Worm (Caenorhabditis elegans) whole organism, L2 larva: Measurements from ENCODE around the gene sre-1.

Source experiments
- C34F6.9 ChIP-seq: fragments of 150-350 bp; optimal IDR thresholded peaks from 2 replicates; lab custom pipeline; 2014; ENCODE audit warnings: missing biosample characterization, missing genetic modification characterization
- R02D3.7 ChIP-seq: fragments of 150-350 bp; optimal IDR thresholded peaks from 2 replicates; lab custom pipeline; 2014; ENCODE audit warnings: missing biosample characterization, missing genetic modification characterization
- Y55F3AM.14 ChIP-seq: fragments of 200-800 bp; sonication (Bioruptor generic); optimal IDR thresholded peaks from 2 replicates; lab custom pipeline; 2018; ENCODE audit warnings: mild to moderate bottlenecking, missing genetic modification characterization, missing compliant biosample characterization
- ZK546.5 ChIP-seq: sonication (generic microtip); optimal IDR thresholded peaks from 2 replicates; lab custom pipeline; 2017; ENCODE audit warnings: missing biosample characterization, missing genetic modification characterization
- alr-1 ChIP-seq: fragments of 150-350 bp; optimal IDR thresholded peaks from 2 replicates; lab custom pipeline; 2014; ENCODE audit warnings: missing biosample characterization, missing genetic modification characterization
- aly-2 ChIP-seq: fragments of 150-350 bp; optimal IDR thresholded peaks from 2 replicates; lab custom pipeline; 2014; ENCODE audit warnings: missing biosample characterization, missing genetic modification characterization
- ama-1 ChIP-seq: fragments of 150-350 bp; optimal IDR thresholded peaks from 2 replicates; lab custom pipeline; 2018; ENCODE audit warnings: inconsistent platforms
- blmp-1 ChIP-seq: sonication (generic microtip); optimal IDR thresholded peaks from 2 replicates; lab custom pipeline; 2017; ENCODE audit warnings: missing genetic modification characterization, mild to moderate bottlenecking, missing compliant biosample characterization, antibody characterized with exemption, moderate library complexity; ENCODE audit not compliant: insufficient read depth
- ceh-16 ChIP-seq: fragments of 150-350 bp; optimal IDR thresholded peaks from 2 replicates; lab custom pipeline; 2014; ENCODE audit warnings: missing biosample characterization, missing genetic modification characterization
- crh-2 ChIP-seq: sonication (generic microtip); optimal IDR thresholded peaks from 2 replicates; lab custom pipeline; 2017; ENCODE audit warnings: missing biosample characterization, missing genetic modification characterization
- egl-27 ChIP-seq: sonication (generic microtip); optimal IDR thresholded peaks from 3 replicates; lab custom pipeline; 2017; ENCODE audit warnings: missing biosample characterization, missing genetic modification reagents, missing genetic modification characterization
- elt-1 ChIP-seq: fragments of 150-350 bp; optimal IDR thresholded peaks from 2 replicates; lab custom pipeline; 2014; ENCODE audit warnings: missing biosample characterization, missing genetic modification characterization
- elt-3 ChIP-seq: sonication (generic microtip); optimal IDR thresholded peaks from 2 replicates; lab custom pipeline; 2017; ENCODE audit warnings: missing biosample characterization, missing genetic modification characterization
- fos-1 ChIP-seq: fragments of 150-350 bp; optimal IDR thresholded peaks from 2 replicates; lab custom pipeline; 2014; ENCODE audit warnings: missing biosample characterization, missing genetic modification characterization
- gmeb-1 ChIP-seq: fragments of 150-350 bp; optimal IDR thresholded peaks from 2 replicates; lab custom pipeline; 2014; ENCODE audit warnings: missing biosample characterization, missing genetic modification characterization
- lin-11 ChIP-seq: fragments of 150-350 bp; sonication (generic microtip); optimal IDR thresholded peaks from 2 replicates; lab custom pipeline; 2014; ENCODE audit warnings: missing biosample characterization, missing genetic modification characterization, inconsistent platforms, mixed read lengths
- lin-13 ChIP-seq: fragments of 150-350 bp; optimal IDR thresholded peaks from 2 replicates; lab custom pipeline; 2014; ENCODE audit warnings: missing biosample characterization, missing genetic modification reagents, missing genetic modification characterization
- lin-39 ChIP-seq: fragments of 150-350 bp; optimal IDR thresholded peaks from 2 replicates; lab custom pipeline; 2014; ENCODE audit warnings: missing biosample characterization, missing genetic modification reagents, missing genetic modification characterization
- lsy-2 ChIP-seq, 2 experiments: fragments of 150-350 bp in 1 of 2; sonication (generic microtip) in 1 of 2; optimal IDR thresholded peaks; 2 replicates each; lab custom pipeline; 2014 to 2017; ENCODE audit warnings: missing biosample characterization in 2 of 2, missing genetic modification characterization in 2 of 2
- mbf-1 ChIP-seq: sonication (generic microtip); optimal IDR thresholded peaks from 2 replicates; lab custom pipeline; 2017; ENCODE audit warnings: missing biosample characterization, missing genetic modification characterization
- mdl-1 ChIP-seq, 2 experiments: fragments of 150-350 bp in 1 of 2; sonication (generic microtip) in 1 of 2; optimal IDR thresholded peaks; 2 replicates each; lab custom pipeline; 2017; ENCODE audit warnings: missing biosample characterization in 2 of 2, missing genetic modification characterization in 2 of 2
- nhr-10 ChIP-seq: sonication (generic microtip); optimal IDR thresholded peaks from 2 replicates; lab custom pipeline; 2017; ENCODE audit warnings: missing biosample characterization, missing genetic modification characterization
- nhr-11 ChIP-seq: fragments of 150-350 bp; optimal IDR thresholded peaks from 2 replicates; lab custom pipeline; 2014; ENCODE audit warnings: missing biosample characterization, missing genetic modification characterization
- nhr-129 ChIP-seq: fragments of 150-350 bp; optimal IDR thresholded peaks from 2 replicates; lab custom pipeline; 2014; ENCODE audit warnings: missing biosample characterization, missing genetic modification characterization
- nhr-21 ChIP-seq: fragments of 150-350 bp; optimal IDR thresholded peaks from 2 replicates; lab custom pipeline; 2014; ENCODE audit warnings: missing biosample characterization, missing genetic modification characterization
- nhr-23 ChIP-seq: fragments of 150-350 bp; optimal IDR thresholded peaks from 2 replicates; lab custom pipeline; 2014; ENCODE audit warnings: missing biosample characterization, missing genetic modification reagents, missing genetic modification characterization
- nhr-237 ChIP-seq: fragments of 150-350 bp; optimal IDR thresholded peaks from 2 replicates; lab custom pipeline; 2014; ENCODE audit warnings: missing biosample characterization, missing genetic modification characterization
- nhr-25 ChIP-seq: fragments of 150-350 bp; sonication (generic microtip); optimal IDR thresholded peaks from 3 replicates; lab custom pipeline; 2014; ENCODE audit warnings: missing biosample characterization, missing genetic modification characterization
- nhr-6 ChIP-seq: fragments of 150-350 bp; optimal IDR thresholded peaks from 2 replicates; lab custom pipeline; 2014; ENCODE audit warnings: missing biosample characterization, missing genetic modification characterization
- nhr-77 ChIP-seq: fragments of 150-350 bp; optimal IDR thresholded peaks from 2 replicates; lab custom pipeline; 2014; ENCODE audit warnings: missing biosample characterization, missing genetic modification characterization
- peb-1 ChIP-seq: fragments of 150-350 bp; optimal IDR thresholded peaks from 2 replicates; lab custom pipeline; 2014; ENCODE audit warnings: missing biosample characterization, missing genetic modification characterization
- skn-1 ChIP-seq: sonication (generic microtip); optimal IDR thresholded peaks from 2 replicates; lab custom pipeline; 2017; ENCODE audit warnings: missing biosample characterization, missing genetic modification characterization
- sma-3 ChIP-seq: sonication (generic microtip); optimal IDR thresholded peaks from 2 replicates; lab custom pipeline; 2016; ENCODE audit warnings: missing genetic modification reagents, missing genetic modification characterization, missing compliant biosample characterization
- sma-9 ChIP-seq, 2 experiments: fragments of 150-350 bp in 1 of 2; sonication (generic microtip) in 1 of 2; optimal IDR thresholded peaks; 2 replicates each; lab custom pipeline; 2014 to 2016; ENCODE audit warnings: missing genetic modification characterization in 2 of 2, mild to moderate bottlenecking in 1 of 2, missing biosample characterization in 1 of 2, missing compliant biosample characterization in 1 of 2, missing genetic modification reagents in 1 of 2, moderate library complexity in 1 of 2
- unc-55 ChIP-seq: fragments of 150-350 bp; sonication (generic microtip); optimal IDR thresholded peaks from 3 replicates; lab custom pipeline; 2014; ENCODE audit warnings: missing biosample characterization, missing genetic modification reagents, missing genetic modification characterization
- unc-62 ChIP-seq: fragments of 150-350 bp; optimal IDR thresholded peaks from 2 replicates; lab custom pipeline; 2014; ENCODE audit warnings: missing biosample characterization, missing genetic modification reagents, missing genetic modification characterization
- ztf-1 ChIP-seq: fragments of 200-800 bp; sonication (Bioruptor generic); conservative IDR thresholded peaks from 2 replicates; pipeline ENCODE4 v1.3.6; 2022; ENCODE audit warnings: missing genetic modification characterization, missing compliant biosample characterization
- ztf-11 ChIP-seq: sonication (generic microtip); optimal IDR thresholded peaks from 2 replicates; lab custom pipeline; 2017; ENCODE audit warnings: missing biosample characterization, missing genetic modification characterization
- ztf-4 ChIP-seq: fragments of 150-350 bp; optimal IDR thresholded peaks from 2 replicates; lab custom pipeline; 2014; ENCODE audit warnings: missing biosample characterization, missing genetic modification characterization

The sre-1 gene

ce11 chrII:7695636-7696035 lies 13.9 kb upstream of the sre-1 start:
- TF ChIP-seq mdl-1 (tag; optimal IDR thresholded peaks at IDR 0.05; lab: Kevin White, UChicago): peak in 1 of 2 experiments; percentile 17
- no peak for TF ChIP-seq nhr-129
- peak; percentile 96 for TF ChIP-seq fos-1
- TF ChIP-seq gmeb-1 (tag; lab: Kevin White, UChicago): peak; percentile 22
- TF ChIP-seq sma-9 (GFP tag; optimal IDR thresholded peaks at IDR 0.05; lab: Kevin White, UChicago): peak; percentile 59
- TF ChIP-seq sma-9 (tag; optimal IDR thresholded peaks at IDR 0.05; lab: Kevin White, UChicago): no peak
- TF ChIP-seq nhr-11: no peak
- TF ChIP-seq crh-2 (tag; lab: Kevin White, UChicago): peak; percentile 46
- no peak for TF ChIP-seq peb-1 (tag; lab: Kevin White, UChicago)
- no peak for TF ChIP-seq nhr-25 (tag; lab: Kevin White, UChicago)

- no peak for TF ChIP-seq lin-11 (tag; lab: Kevin White, UChicago)
- TF ChIP-seq nhr-10 (tag; lab: Kevin White, UChicago): no peak
- no peak for TF ChIP-seq mbf-1 (tag; lab: Kevin White, UChicago)
- TF ChIP-seq peb-1 (tag; lab: Kevin White, UChicago): no peak
- no peak for TF ChIP-seq ztf-4
- TF ChIP-seq crh-2 (tag; lab: Kevin White, UChicago): no peak
- no peak for TF ChIP-seq skn-1
- no peak for TF ChIP-seq unc-62 (GFP tag; lab: Kevin White, UChicago)
- no peak for TF ChIP-seq mdl-1 (tag; optimal IDR thresholded peaks at IDR 0.05; lab: Kevin White, UChicago)
- no peak for TF ChIP-seq nhr-11
- TF ChIP-seq nhr-25 (tag; lab: Kevin White, UChicago): no peak
- no peak for TF ChIP-seq alr-1 (tag; lab: Kevin White, UChicago)
- no peak for TF ChIP-seq nhr-237 (tag; lab: Kevin White, UChicago)
- no peak for TF ChIP-seq egl-27
- TF ChIP-seq gmeb-1 (tag; lab: Kevin White, UChicago): no peak
- TF ChIP-seq blmp-1: no peak
- TF ChIP-seq ZK546.5 (tag; lab: Kevin White, UChicago): no peak
These were observed 12.3 kb upstream of the sre-1 start for ce11 chrII:7697156-7697555.

ce11 chrII:7698406-7698805 lies 11.1 kb upstream of the sre-1 start, which contains the start of gene B0495.5:
TSS of gene B0495.5 (minus strand) at chrII:7698506.
- TF ChIP-seq alr-1 (tag; lab: Kevin White, UChicago) (no peak), sma-9 (GFP tag; optimal IDR thresholded peaks at IDR 0.05; lab: Kevin White, UChicago) (no peak), sma-9 (tag; optimal IDR thresholded peaks at IDR 0.05; lab: Kevin White, UChicago) (no peak), mdl-1 (tag; optimal IDR thresholded peaks at IDR 0.05; lab: Kevin White, UChicago) (no peak), peb-1 (tag; lab: Kevin White, UChicago) (no peak), unc-55 (GFP tag; lab: Kevin White, UChicago) (no peak), blmp-1 (no peak), nhr-6 (no peak), nhr-21 (tag; lab: Kevin White, UChicago) (no peak), elt-3 (tag; lab: Kevin White, UChicago) (no peak), Y55F3AM.14 (GFP tag; lab: Kevin White, UChicago) (no peak), lin-11 (tag; lab: Kevin White, UChicago) (no peak), ztf-11 (tag; lab: Kevin White, UChicago) (no peak), nhr-11 (no peak)

- TF ChIP-seq elt-1 (tag; lab: Kevin White, UChicago) (no peak), peb-1 (tag; lab: Kevin White, UChicago) (no peak), ceh-16 (tag; lab: Kevin White, UChicago) (no peak), ZK546.5 (tag; lab: Kevin White, UChicago) (no peak), C34F6.9 (tag; lab: Kevin White, UChicago) (peak; percentile 43), Y55F3AM.14 (GFP tag; lab: Kevin White, UChicago) (no peak), lsy-2 (tag; optimal IDR thresholded peaks at IDR 0.05; lab: Kevin White, UChicago) (peak; percentile 70 to 97), aly-2 (tag; lab: Kevin White, UChicago) (no peak), nhr-10 (tag; lab: Kevin White, UChicago) (no peak), lin-13 (GFP tag; lab: Kevin White, UChicago) (no peak), nhr-6 (no peak), mbf-1 (tag; lab: Kevin White, UChicago) (no peak), nhr-23 (no peak), R02D3.7 (tag; lab: Kevin White, UChicago) (no peak), ztf-11 (tag; lab: Kevin White, UChicago) (no peak), nhr-21 (tag; lab: Kevin White, UChicago) (no peak), nhr-129 (peak; percentile 8), nhr-77 (tag; lab: Kevin White, UChicago) (no peak), ama-1 (lab: Kevin White, UChicago) (no peak), blmp-1 (no peak), lin-39 (tag; lab: Kevin White, UChicago) (no peak), elt-3 (tag; lab: Kevin White, UChicago) (no peak), sma-9 (GFP tag; optimal IDR thresholded peaks at IDR 0.05; lab: Kevin White, UChicago) (no peak), sma-9 (tag; optimal IDR thresholded peaks at IDR 0.05; lab: Kevin White, UChicago) (no peak), ztf-1 (GFP tag; lab: Robert Waterston, UW) (no peak), sma-3 (GFP tag; lab: Kevin White, UChicago) (no peak)
- TF ChIP-seq, all 48 proteins: peak for 3
These were observed 10.5 kb upstream of the sre-1 start, which contains the start of the genes moa-2 and cdk-11.1 for ce11 chrII:7699009-7699408. TSS of gene moa-2 (minus strand) at chrII:7699033. TSS of gene cdk-11.1 (plus strand) at chrII:7699235.
